Worm (Caenorhabditis elegans): ENCODE measurements around the gene nlp-66.
A peak's percentile ranks its signal among the peaks of the same experiment; 100 is the strongest.

Gene nlp-66

ce11 chrX:11162778-11163584 is 46.4 kb upstream of the nlp-66 start (continued):
- TF ChIP-seq dmd-6 (GFP tag; IDR thresholded peaks at IDR 0.05): peak; percentile 35; the same call in 1 of the 2 replicates
- peak; percentile 70; the same call in 1 of the 2 replicates for TF ChIP-seq F44E2.7 (GFP tag; IDR thresholded peaks at IDR 0.05)
- TF ChIP-seq spr-1 (tag; optimal IDR thresholded peaks at IDR 0.05): no peak
- no peak for TF ChIP-seq attf-4 (tag; optimal IDR thresholded peaks at IDR 0.05)
- TF ChIP-seq daf-16 (GFP tag; optimal IDR thresholded peaks at IDR 0.05): peak in 1 of 2 experiments; percentile 67
- TF ChIP-seq daf-16 (tag; optimal IDR thresholded peaks at IDR 0.05): no peak
- no peak for TF ChIP-seq ceh-32 (tag; optimal IDR thresholded peaks at IDR 0.05; ENCODE audit: poor library complexity)
- no peak for TF ChIP-seq nhr-25 (tag; optimal IDR thresholded peaks at IDR 0.05; ENCODE audit: borderline replicate concordance, insufficient read depth)
- TF ChIP-seq F37D6.2 (tag; optimal IDR thresholded peaks at IDR 0.05): no peak
- no peak for TF ChIP-seq R02D3.7 (tag; optimal IDR thresholded peaks at IDR 0.05)
- no peak for TF ChIP-seq ama-1 (optimal IDR thresholded peaks at IDR 0.05)
- no peak for TF ChIP-seq D1046.2 (GFP tag; IDR thresholded peaks at IDR 0.05)
- no peak for TF ChIP-seq zfp-3 (GFP tag; conservative IDR thresholded peaks at IDR 0.05)
- TF ChIP-seq lin-15B (tag; optimal IDR thresholded peaks at IDR 0.05): no peak
- no peak for TF ChIP-seq T20F7.1 (GFP tag; optimal IDR thresholded peaks at IDR 0.05)
- 0 out of 2 replicates have a peak, but pooled peaks have one; percentile 47 for TF ChIP-seq arid-1 (GFP tag; conservative IDR thresholded peaks at IDR 0.05)
- TF ChIP-seq T26A8.4 (GFP tag; IDR thresholded peaks at IDR 0.05): no peak; the same call in 1 of the 2 replicates
- no peak; the same call in 1 of the 2 replicates for TF ChIP-seq madf-9 (GFP tag; conservative IDR thresholded peaks at IDR 0.05)
- peak; percentile 67 for TF ChIP-seq vab-7 (GFP tag; IDR thresholded peaks at IDR 0.05)
- TF ChIP-seq nhr-48 (tag; optimal IDR thresholded peaks at IDR 0.05): peak; percentile 30
- no peak for TF ChIP-seq dve-1 (tag; optimal IDR thresholded peaks at IDR 0.05; ENCODE audit: insufficient read depth)
- no peak for TF ChIP-seq ces-1 (GFP tag; optimal IDR thresholded peaks at IDR 0.05)
- no peak for TF ChIP-seq nhr-102 (tag; optimal IDR thresholded peaks at IDR 0.05)
- TF ChIP-seq fos-1 (tag; optimal IDR thresholded peaks at IDR 0.05): no peak
- TF ChIP-seq ztf-11 (tag; optimal IDR thresholded peaks at IDR 0.05): no peak
- TF ChIP-seq ceh-82 (tag; optimal IDR thresholded peaks at IDR 0.05): no peak
- TF ChIP-seq ceh-62 (tag; optimal IDR thresholded peaks at IDR 0.05): no peak
- no peak for TF ChIP-seq unc-62 (GFP tag; optimal IDR thresholded peaks at IDR 0.05 in 1 of 2)
- no peak for TF ChIP-seq unc-62 (tag; optimal IDR thresholded peaks at IDR 0.05)
- TF ChIP-seq F10B5.3 (tag; optimal IDR thresholded peaks at IDR 0.05): no peak
- TF ChIP-seq zip-11 (GFP tag; IDR thresholded peaks at IDR 0.05): no peak
- TF ChIP-seq mep-1 (tag; optimal IDR thresholded peaks at IDR 0.05): no peak
- TF ChIP-seq zag-1 (tag; optimal IDR thresholded peaks at IDR 0.05): no peak
- peak; percentile 84 for TF ChIP-seq lim-7 (GFP tag; IDR thresholded peaks at IDR 0.05)
- no peak for TF ChIP-seq hif-1 (tag; optimal IDR thresholded peaks at IDR 0.05)
- no peak for TF ChIP-seq php-3 (GFP tag; IDR thresholded peaks at IDR 0.05)
- no peak for TF ChIP-seq nhr-111 (GFP tag; optimal IDR thresholded peaks at IDR 0.05)
- TF ChIP-seq unc-39 (tag; optimal IDR thresholded peaks at IDR 0.05): no peak
- no peak for TF ChIP-seq nhr-42 (GFP tag; IDR thresholded peaks at IDR 0.05)

ce11 chrX:11160537-11160936 is 43.9 kb upstream of the nlp-66 start, which contains the start of gene C05C9.1:
C05C9.1 (plus strand) TSS chrX:11160837.
- TF ChIP-seq gei-8 (GFP tag; optimal IDR thresholded peaks at IDR 0.05): no peak
- TF ChIP-seq sdz-12 (GFP tag; optimal IDR thresholded peaks at IDR 0.05): no peak
- no peak for TF ChIP-seq lin-39 (tag; optimal IDR thresholded peaks at IDR 0.05)
- TF ChIP-seq ceh-44 (GFP tag; IDR thresholded peaks at IDR 0.05): no peak
- no peak for TF ChIP-seq nhr-102 (tag; optimal IDR thresholded peaks at IDR 0.05)
- TF ChIP-seq nhr-111 (GFP tag; optimal IDR thresholded peaks at IDR 0.05): no peak
- TF ChIP-seq attf-4 (tag; optimal IDR thresholded peaks at IDR 0.05): no peak
- no peak for TF ChIP-seq spr-1 (tag; optimal IDR thresholded peaks at IDR 0.05)
- TF ChIP-seq nhr-77 (tag; optimal IDR thresholded peaks at IDR 0.05): no peak
- no peak for TF ChIP-seq hmg-1.1 (GFP tag; IDR thresholded peaks at IDR 0.05)
- TF ChIP-seq aha-1 (tag): no peak
- no peak for TF ChIP-seq lir-3 (tag; optimal IDR thresholded peaks at IDR 0.05)
- TF ChIP-seq pha-4 (GFP tag; IDR thresholded peaks at IDR 0.05): no peak
- TF ChIP-seq pha-4 (tag; optimal IDR thresholded peaks at IDR 0.05): no peak
- no peak for TF ChIP-seq daf-12 (tag; optimal IDR thresholded peaks at IDR 0.05)
- TF ChIP-seq lim-7 (GFP tag; IDR thresholded peaks at IDR 0.05): no peak
- TF ChIP-seq hlh-30 (tag; optimal IDR thresholded peaks at IDR 0.05; ENCODE audit: insufficient read depth): no peak
